Fruit fly (Drosophila melanogaster) whole organism, embryonic: ENCODE data around the gene T48.
A peak's percentile ranks its signal among the peaks of the same experiment; 100 is the strongest.

Experiments
- ATbp ChIP-seq: fragments of 200-800 bp; sonication (Bioruptor generic); optimal IDR thresholded peaks from 2 replicates; lab custom pipeline; 2017; ENCODE audit warnings: missing biosample characterization, mild to moderate bottlenecking, missing genetic modification characterization, missing genetic modification reagents
- B-H2 ChIP-seq: fragments of 200-800 bp; sonication (Bioruptor generic); optimal IDR thresholded peaks from 2 replicates; lab custom pipeline; 2018; ENCODE audit warnings: missing biosample characterization, mild to moderate bottlenecking, missing genetic modification characterization
- CG10979 ChIP-seq: fragments of 200-800 bp; sonication (Bioruptor generic); optimal IDR thresholded peaks from 2 replicates; lab custom pipeline; 2018; ENCODE audit warnings: missing biosample characterization, mild to moderate bottlenecking, missing genetic modification characterization, moderate library complexity
- CG11247 ChIP-seq: fragments of 200-800 bp; sonication (Bioruptor generic); IDR thresholded peaks from 2 replicates; pipeline ENCODE4 v1.3.6; 2022; ENCODE audit warnings: missing biosample characterization, missing genetic modification characterization
- CG11504 ChIP-seq: fragments of 200-800 bp; sonication (Bioruptor generic); optimal IDR thresholded peaks from 3 replicates; lab custom pipeline; 2019; ENCODE audit warnings: missing biosample characterization, mild to moderate bottlenecking, missing genetic modification characterization, moderate library complexity
- CG12299 ChIP-seq: fragments of 200-800 bp; sonication (Bioruptor generic); optimal IDR thresholded peaks from 2 replicates; lab custom pipeline; 2018; ENCODE audit warnings: missing biosample characterization, mild to moderate bottlenecking, missing genetic modification characterization
- CG15073 ChIP-seq: fragments of 200-800 bp; sonication (Bioruptor generic); optimal IDR thresholded peaks from 2 replicates; lab custom pipeline; 2016; ENCODE audit warnings: missing biosample characterization, missing genetic modification characterization
- CG1529 ChIP-seq: fragments of 200-800 bp; sonication (Bioruptor generic); optimal IDR thresholded peaks from 3 replicates; lab custom pipeline; 2018; ENCODE audit warnings: missing biosample characterization, missing genetic modification characterization
- CG17359 ChIP-seq: fragments of 200-800 bp; sonication (Bioruptor generic); optimal IDR thresholded peaks from 3 replicates; lab custom pipeline; 2018; ENCODE audit warnings: missing biosample characterization, mild to moderate bottlenecking, missing genetic modification characterization, moderate library complexity
- CG17829 ChIP-seq: fragments of 200-800 bp; optimal IDR thresholded peaks from 2 replicates; lab custom pipeline; 2019; ENCODE audit warnings: missing biosample characterization, mild to moderate bottlenecking, missing genetic modification characterization, moderate library complexity
- CG1792 ChIP-seq: fragments of 200-800 bp; sonication (Bioruptor generic); optimal IDR thresholded peaks from 2 replicates; lab custom pipeline; 2016; ENCODE audit warnings: missing biosample characterization, missing genetic modification characterization
- CG32532 ChIP-seq: fragments of 200-800 bp; sonication (Bioruptor generic); IDR thresholded peaks from 2 replicates; pipeline ENCODE4 v1.3.6; 2022; ENCODE audit warnings: missing biosample characterization, missing genetic modification characterization
- CG4854 ChIP-seq: fragments of 200-800 bp; sonication (Bioruptor generic); optimal IDR thresholded peaks from 2 replicates; lab custom pipeline; 2016; ENCODE audit warnings: missing biosample characterization, missing genetic modification characterization, inconsistent platforms
- CG6813 ChIP-seq: fragments of 200-800 bp; sonication (Bioruptor generic); optimal IDR thresholded peaks from 2 replicates; lab custom pipeline; 2017; ENCODE audit warnings: missing biosample characterization, missing genetic modification characterization, mild to moderate bottlenecking, moderate library complexity, missing genetic modification reagents
- CG7839 ChIP-seq: fragments of 200-800 bp; sonication (Bioruptor generic); optimal IDR thresholded peaks from 3 replicates; lab custom pipeline; 2018; ENCODE audit warnings: missing biosample characterization, mild to moderate bottlenecking, missing genetic modification characterization, moderate library complexity
- CG9215 ChIP-seq: fragments of 200-800 bp; sonication (Bioruptor generic); IDR thresholded peaks from 2 replicates; pipeline ENCODE4 v1.3.6; 2022; ENCODE audit warnings: missing biosample characterization, missing genetic modification characterization
- CG9817 ChIP-seq: fragments of 200-800 bp; sonication (Bioruptor generic); optimal IDR thresholded peaks from 2 replicates; lab custom pipeline; 2018; ENCODE audit warnings: missing biosample characterization, mild to moderate bottlenecking, missing genetic modification characterization, moderate library complexity
- Camta ChIP-seq: fragments of 200-800 bp; sonication (Bioruptor generic); optimal IDR thresholded peaks from 2 replicates; lab custom pipeline; 2016; ENCODE audit warnings: missing biosample characterization, missing genetic modification characterization
- Dbx ChIP-seq: fragments of 200-800 bp; sonication (Bioruptor generic); IDR thresholded peaks from 3 replicates; pipeline ENCODE4 v1.3.6; 2022; ENCODE audit warnings: missing biosample characterization, missing genetic modification characterization
- Deaf1 ChIP-seq: fragments of 200-800 bp; optimal IDR thresholded peaks from 3 replicates; lab custom pipeline; 2019; ENCODE audit warnings: missing biosample characterization, mild to moderate bottlenecking, missing genetic modification characterization, moderate library complexity
- Drgx ChIP-seq: fragments of 200-800 bp; sonication (Bioruptor generic); IDR thresholded peaks from 2 replicates; pipeline ENCODE4 v1.3.6; 2022; ENCODE audit warnings: missing biosample characterization, missing genetic modification characterization
- E2f2 ChIP-seq: fragments of 200-800 bp; sonication (Bioruptor generic); IDR thresholded peaks from 2 replicates; pipeline ENCODE4 v1.3.6; 2022; ENCODE audit warnings: missing biosample characterization, missing genetic modification characterization
- ERR ChIP-seq: fragments of 200-800 bp; sonication (Bioruptor generic); optimal IDR thresholded peaks from 2 replicates; lab custom pipeline; 2016; ENCODE audit warnings: missing biosample characterization, missing genetic modification characterization
- Ets65A ChIP-seq: fragments of 200-800 bp; sonication (Bioruptor generic); peaks from one replicate; lab custom pipeline; 2016; ENCODE audit warnings: missing biosample characterization, missing genetic modification characterization
- H15 ChIP-seq: fragments of 200-800 bp; sonication (Bioruptor generic); IDR thresholded peaks from 3 replicates; pipeline ENCODE4 v1.3.6; 2022; ENCODE audit warnings: missing biosample characterization, missing genetic modification characterization
- HLHmδ ChIP-seq: fragments of 200-800 bp; sonication (Bioruptor generic); optimal IDR thresholded peaks from 2 replicates; lab custom pipeline; 2018; ENCODE audit warnings: missing biosample characterization, mild to moderate bottlenecking, missing genetic modification characterization, moderate library complexity
- Hsf ChIP-seq: fragments of 200-800 bp; sonication (Bioruptor generic); optimal IDR thresholded peaks from 3 replicates; lab custom pipeline; 2016; ENCODE audit warnings: missing biosample characterization, missing genetic modification characterization
- Kr ChIP-seq: fragments of 200-800 bp; sonication (Bioruptor generic); optimal IDR thresholded peaks from 2 replicates; lab custom pipeline; 2017; ENCODE audit warnings: missing biosample characterization, mild to moderate bottlenecking, missing genetic modification characterization
- MBD-R2 ChIP-seq: fragments of 200-800 bp; sonication (Bioruptor generic); IDR thresholded peaks from 2 replicates; pipeline ENCODE4 v1.3.6; 2022; ENCODE audit warnings: missing biosample characterization, missing genetic modification characterization
- Meics ChIP-seq: fragments of 200-800 bp; sonication (Bioruptor generic); optimal IDR thresholded peaks from 2 replicates; lab custom pipeline; 2017; ENCODE audit warnings: missing biosample characterization, mild to moderate bottlenecking, missing genetic modification characterization
- Nf-YA ChIP-seq: fragments of 200-800 bp; sonication (Bioruptor generic); IDR thresholded peaks from 2 replicates; pipeline ENCODE4 v1.3.6; 2022; ENCODE audit warnings: missing biosample characterization, missing genetic modification characterization
- Oli ChIP-seq: fragments of 200-800 bp; sonication (Bioruptor generic); optimal IDR thresholded peaks from 2 replicates; lab custom pipeline; 2018; ENCODE audit warnings: missing biosample characterization, mild to moderate bottlenecking, missing genetic modification characterization, moderate library complexity
- Optix ChIP-seq: fragments of 200-800 bp; sonication (Bioruptor generic); IDR thresholded peaks from 3 replicates; pipeline ENCODE4 v1.3.6; 2022; ENCODE audit warnings: missing biosample characterization, missing genetic modification characterization
- PHDP ChIP-seq: fragments of 200-800 bp; sonication (Bioruptor generic); optimal IDR thresholded peaks from 3 replicates; lab custom pipeline; 2018; ENCODE audit warnings: missing biosample characterization, mild to moderate bottlenecking, missing genetic modification characterization, moderate library complexity
- Pdp1 ChIP-seq, 2 experiments: fragments of 200-800 bp; sonication (Bioruptor generic); optimal IDR thresholded peaks; 3 replicates each; lab custom pipeline; 2016; ENCODE audit warnings: missing biosample characterization in 2 of 2, missing genetic modification characterization in 2 of 2, mild to moderate bottlenecking in 1 of 2, moderate library complexity in 1 of 2
- Rx ChIP-seq: fragments of 200-800 bp; sonication (Bioruptor generic); IDR thresholded peaks from 2 replicates; pipeline ENCODE4 v1.3.6; 2022; ENCODE audit warnings: missing biosample characterization, missing genetic modification characterization
- amos ChIP-seq: fragments of 200-800 bp; sonication (Bioruptor generic); IDR thresholded peaks from 2 replicates; pipeline ENCODE4 v1.3.6; 2022; ENCODE audit warnings: missing biosample characterization, missing genetic modification characterization; ENCODE audit not compliant: partially characterized antibody
- az2 ChIP-seq: fragments of 200-800 bp; sonication (Bioruptor generic); optimal IDR thresholded peaks from 3 replicates; lab custom pipeline; 2016; ENCODE audit warnings: missing biosample characterization, missing genetic modification characterization
- chif ChIP-seq, 2 experiments: fragments of 200-800 bp; sonication (Bioruptor generic); optimal IDR thresholded peaks; 3 replicates each; lab custom pipeline; 2016; ENCODE audit warnings: missing biosample characterization in 2 of 2, missing genetic modification characterization in 2 of 2
- ci ChIP-seq: fragments of 200-800 bp; sonication (Bioruptor generic); IDR thresholded peaks from 3 replicates; pipeline ENCODE4 v1.3.6; 2022; ENCODE audit warnings: missing biosample characterization, missing genetic modification characterization
- dm ChIP-seq: fragments of 200-800 bp; sonication (Bioruptor generic); optimal IDR thresholded peaks from 3 replicates; lab custom pipeline; 2016; ENCODE audit warnings: missing biosample characterization, missing genetic modification characterization
- esg ChIP-seq: fragments of 200-800 bp; sonication (Bioruptor generic); conservative IDR thresholded peaks from 2 replicates; pipeline ENCODE4 v1.3.6; 2022; ENCODE audit warnings: missing biosample characterization, missing genetic modification characterization
- eve ChIP-seq, 2 experiments: fragments of >200 bp; optimal IDR thresholded peaks; 2 replicates each; lab custom pipeline; 2017; ENCODE audit warnings: missing biosample characterization in 2 of 2, missing genetic modification characterization in 2 of 2
- gro ChIP-seq: fragments of 200-800 bp; sonication (Bioruptor generic); optimal IDR thresholded peaks from 2 replicates; lab custom pipeline; 2016; ENCODE audit warnings: missing biosample characterization, missing genetic modification characterization
- ken ChIP-seq: fragments of 200-800 bp; sonication (Bioruptor generic); IDR thresholded peaks from 3 replicates; pipeline ENCODE4 v1.3.6; 2022; ENCODE audit warnings: missing biosample characterization, missing genetic modification characterization
- lab ChIP-seq: fragments of 200-800 bp; sonication (Bioruptor generic); optimal IDR thresholded peaks from 3 replicates; lab custom pipeline; 2017; ENCODE audit warnings: missing biosample characterization, missing genetic modification characterization, mild to moderate bottlenecking, moderate library complexity, missing genetic modification reagents
- nmo ChIP-seq: fragments of 200-800 bp; sonication (Bioruptor generic); optimal IDR thresholded peaks from 2 replicates; lab custom pipeline; 2018; ENCODE audit warnings: missing biosample characterization, mild to moderate bottlenecking, missing genetic modification characterization, moderate library complexity
- tin ChIP-seq: fragments of 200-800 bp; sonication (Bioruptor generic); optimal IDR thresholded peaks from 3 replicates; lab custom pipeline; 2016; ENCODE audit warnings: missing biosample characterization, missing genetic modification characterization
- trem ChIP-seq: fragments of 200-800 bp; optimal IDR thresholded peaks from 3 replicates; lab custom pipeline; 2019; ENCODE audit warnings: missing biosample characterization, mild to moderate bottlenecking, missing genetic modification characterization, moderate library complexity
- zen2 ChIP-seq: fragments of 200-800 bp; sonication (Bioruptor generic); IDR thresholded peaks from 3 replicates; pipeline ENCODE4 v1.3.6; 2022; ENCODE audit warnings: missing biosample characterization, missing genetic modification characterization; ENCODE audit not compliant: partially characterized antibody

T48 gene

DNA sequence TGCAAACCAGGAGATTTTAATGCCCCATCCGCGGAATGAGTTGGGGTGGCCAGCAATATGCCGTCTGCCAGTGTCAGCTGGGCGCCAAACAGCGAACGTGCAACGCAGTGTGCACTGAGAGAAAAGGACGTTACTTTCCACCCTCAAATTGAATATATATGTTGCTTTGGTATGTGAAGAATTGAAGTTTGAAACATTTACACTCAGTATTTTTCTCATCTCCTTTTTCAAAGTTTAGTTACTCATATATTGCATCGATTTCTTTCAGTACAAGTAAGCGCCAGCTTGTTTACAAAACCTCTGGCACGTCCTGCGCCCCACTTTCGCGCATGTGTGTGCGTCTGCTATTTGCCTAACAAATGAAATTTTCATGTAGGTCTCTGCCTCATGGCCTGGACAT lies 22.3 kb upstream of the T48 start (continued):
- peak; percentile 53; the same call in 1 of the 2 replicates for TF ChIP-seq Rx (GFP tag; lab: Robert Waterston, UW)
- peak; percentile 52 for TF ChIP-seq CG17359 (tag; lab: Kevin White, UChicago)
- TF ChIP-seq ATbp = peak; percentile 20
- TF ChIP-seq CG7839 (tag; lab: Kevin White, UChicago) = peak; percentile 52
- TF ChIP-seq dm (GFP tag; lab: Kevin White, UChicago) = no peak
- 0 out of 3 replicates have a peak, but pooled peaks have one; percentile 42 for TF ChIP-seq ken
- 0 out of 3 replicates have a peak, but pooled peaks have one; percentile 38 for TF ChIP-seq ci (GFP tag; lab: Robert Waterston, UW)
- TF ChIP-seq trem (tag; lab: Kevin White, UChicago) = no peak
- no peak for TF ChIP-seq B-H2 (GFP tag; lab: Kevin White, UChicago)
- TF ChIP-seq Camta = peak; percentile 84
- peak; percentile 28 for TF ChIP-seq CG17829 (tag; lab: Kevin White, UChicago)
- no peak for TF ChIP-seq HLHmδ
- peak; percentile 65 for TF ChIP-seq gro (GFP tag; lab: Kevin White, UChicago)
- peak; percentile 42 for TF ChIP-seq Hsf (GFP tag; lab: Kevin White, UChicago)
- peak; percentile 28 for TF ChIP-seq nmo (GFP tag; lab: Kevin White, UChicago)
- peak in 1 of 2 experiments; percentile 14 for TF ChIP-seq chif (GFP tag; optimal IDR thresholded peaks at IDR 0.05; lab: Kevin White, UChicago)
- no peak for TF ChIP-seq CG15073 (GFP tag; lab: Kevin White, UChicago)
- peak; percentile 8 for TF ChIP-seq az2
- no peak for TF ChIP-seq CG12299 (tag; lab: Kevin White, UChicago)
- TF ChIP-seq Kr (GFP tag; lab: Kevin White, UChicago) = no peak
- peak; percentile 42 for TF ChIP-seq Oli (tag; lab: Kevin White, UChicago)
- TF ChIP-seq Pdp1 (GFP tag; optimal IDR thresholded peaks at IDR 0.05; lab: Kevin White, UChicago) = peak in 1 of 2 experiments; percentile 66
- peak; percentile 34; the same call in 1 of the 2 replicates for TF ChIP-seq CG11247 (GFP tag; lab: Robert Waterston, UW)
- peak; percentile 20 for TF ChIP-seq CG6813 (GFP tag; lab: Kevin White, UChicago)
- 0 out of 2 replicates have a peak, but pooled peaks have one; percentile 31 for TF ChIP-seq MBD-R2
- TF ChIP-seq CG9817 (tag; lab: Kevin White, UChicago) = no peak
- peak; percentile 37 for TF ChIP-seq tin (GFP tag; lab: Kevin White, UChicago)
- TF ChIP-seq H15 (GFP tag; lab: Robert Waterston, UW) = peak; percentile 61; the same call in 2 of the 3 replicates
- peak; percentile 55 for TF ChIP-seq CG11504 (tag; lab: Kevin White, UChicago)
- TF ChIP-seq Nf-YA (GFP tag; lab: Robert Waterston, UW) = peak; percentile 23; the same call in 1 of the 2 replicates
- TF ChIP-seq E2f2 = peak; percentile 16; the same call in 1 of the 2 replicates
- no peak for TF ChIP-seq CG1529 (GFP tag; lab: Kevin White, UChicago)
- TF ChIP-seq Drgx (GFP tag; lab: Robert Waterston, UW) = peak; percentile 54; the same call in 1 of the 2 replicates
- TF ChIP-seq lab (GFP tag; lab: Kevin White, UChicago) = peak; percentile 68
- 0 out of 3 replicates have a peak, but pooled peaks have one; percentile 20 for TF ChIP-seq Optix
- TF ChIP-seq PHDP (tag; lab: Kevin White, UChicago) = peak; percentile 27
- TF ChIP-seq Dbx (GFP tag; lab: Robert Waterston, UW) = peak; percentile 14; the same call in 1 of the 3 replicates
- TF ChIP-seq zen2 (GFP tag; lab: Robert Waterston, UW) = no peak
- 0 out of 2 replicates have a peak, but pooled peaks have one; percentile 48 for TF ChIP-seq CG32532
- TF ChIP-seq Ets65A (GFP tag; lab: Kevin White, UChicago) = peak; percentile 87
- peak; percentile 70 for TF ChIP-seq ERR (GFP tag; lab: Kevin White, UChicago)
- TF ChIP-seq CG9215 (GFP tag; lab: Robert Waterston, UW) = peak; percentile 67
- peak in 1 of 2 experiments; percentile 68 for TF ChIP-seq eve (GFP tag; optimal IDR thresholded peaks at IDR 0.05; lab: Kevin White, UChicago)
- no peak for TF ChIP-seq CG1792 (GFP tag; lab: Kevin White, UChicago)
- peak; percentile 42 for TF ChIP-seq Meics (GFP tag; lab: Kevin White, UChicago)
- TF ChIP-seq CG4854 = no peak
- TF ChIP-seq amos (GFP tag; lab: Robert Waterston, UW) = no peak
- peak; percentile 30 for TF ChIP-seq CG10979 (tag; lab: Kevin White, UChicago)
- TF ChIP-seq esg (GFP tag; lab: Robert Waterston, UW) = peak; percentile 34; the same call in 1 of the 2 replicates
- peak; percentile 21 for TF ChIP-seq Deaf1 (tag; lab: Kevin White, UChicago)
